Worm (Caenorhabditis elegans) whole organism, late embryonic: Measurements from ENCODE around the gene lir-1.

Experiments
- dve-1 ChIP-seq: sonication (generic microtip); optimal IDR thresholded peaks from 2 replicates; lab custom pipeline; 2017; ENCODE audit warnings: antibody characterized with exemption, mild to moderate bottlenecking, missing genetic modification characterization, missing compliant biosample characterization
- elt-2 ChIP-seq: sonication (generic microtip); optimal IDR thresholded peaks from 2 replicates; lab custom pipeline; 2016; ENCODE audit warnings: missing genetic modification reagents, missing genetic modification characterization, missing compliant biosample characterization
- sox-2 ChIP-seq: fragments of 200-800 bp; sonication (Bioruptor generic); IDR thresholded peaks from 2 replicates; pipeline ENCODE4 v1.3.6; 2022; ENCODE audit warnings: missing genetic modification reagents, missing genetic modification characterization, missing compliant biosample characterization

- TF ChIP-seq sox-2 (GFP tag; lab: Robert Waterston, UW): no peak
- no peak for TF ChIP-seq elt-2 (tag; lab: Kevin White, UChicago)
- TF ChIP-seq dve-1: no peak
Observed at ce11 chrII:7666338-7666737, 5.5 kb upstream of the lir-1 start.
